Worm (Caenorhabditis elegans) whole organism, L3 larva: ENCODE measurements around the gene zipt-15.

ENCODE experiments used
- R02D3.7 ChIP-seq: fragments of 150-350 bp; optimal IDR thresholded peaks from 2 replicates; lab custom pipeline; 2014; ENCODE audit warnings: missing biosample characterization, missing genetic modification characterization
- ama-1 ChIP-seq: fragments of 150-350 bp; optimal IDR thresholded peaks from 2 replicates; lab custom pipeline; 2018
- ceh-16 ChIP-seq: sonication (generic microtip); optimal IDR thresholded peaks from 2 replicates; lab custom pipeline; 2017; ENCODE audit warnings: missing biosample characterization, missing genetic modification characterization
- elt-1 ChIP-seq: fragments of 150-350 bp; optimal IDR thresholded peaks from 2 replicates; lab custom pipeline; 2014; ENCODE audit warnings: missing biosample characterization, missing genetic modification characterization
- lin-15B ChIP-seq: fragments of 150-350 bp; optimal IDR thresholded peaks from 2 replicates; lab custom pipeline; 2014; ENCODE audit warnings: missing biosample characterization, missing genetic modification characterization
- lin-39 ChIP-seq: fragments of 150-350 bp; optimal IDR thresholded peaks from 2 replicates; lab custom pipeline; 2018; ENCODE audit warnings: missing biosample characterization, missing genetic modification reagents, missing genetic modification characterization
- mdl-1 ChIP-seq: fragments of 150-350 bp; optimal IDR thresholded peaks from 2 replicates; lab custom pipeline; 2014; ENCODE audit warnings: missing biosample characterization, missing genetic modification characterization
- nhr-11 ChIP-seq: fragments of 150-350 bp; optimal IDR thresholded peaks from 2 replicates; lab custom pipeline; 2014; ENCODE audit warnings: missing biosample characterization, missing genetic modification characterization
- nhr-23 ChIP-seq: fragments of 150-350 bp; optimal IDR thresholded peaks from 2 replicates; lab custom pipeline; 2014; ENCODE audit warnings: missing biosample characterization, missing genetic modification reagents, missing genetic modification characterization
- nhr-237 ChIP-seq: fragments of 150-350 bp; optimal IDR thresholded peaks from 2 replicates; lab custom pipeline; 2014; ENCODE audit warnings: missing biosample characterization, missing genetic modification characterization
- nhr-28 ChIP-seq: fragments of 150-350 bp; optimal IDR thresholded peaks from 2 replicates; lab custom pipeline; 2014; ENCODE audit warnings: missing biosample characterization, missing genetic modification characterization
- nhr-77 ChIP-seq: fragments of 150-350 bp; optimal IDR thresholded peaks from 2 replicates; lab custom pipeline; 2014; ENCODE audit warnings: missing biosample characterization, missing genetic modification characterization
- skn-1 ChIP-seq: fragments of 150-350 bp; optimal IDR thresholded peaks from 2 replicates; lab custom pipeline; 2014; ENCODE audit warnings: missing biosample characterization, missing genetic modification characterization

ce11 chrIV:866828-867270 is 42.1 kb upstream of the zipt-15 start:
- TF ChIP-seq elt-1 (tag; lab: Kevin White, UChicago): no peak
- no peak for TF ChIP-seq nhr-237
- TF ChIP-seq lin-39 (tag; lab: Kevin White, UChicago): peak; percentile 23
- no peak for TF ChIP-seq ceh-16 (tag; lab: Kevin White, UChicago)
- TF ChIP-seq R02D3.7 (tag; lab: Kevin White, UChicago): peak; percentile 50
- TF ChIP-seq mdl-1 (tag; lab: Kevin White, UChicago): no peak
- TF ChIP-seq nhr-77 (tag; lab: Kevin White, UChicago): peak; percentile 73
- no peak for TF ChIP-seq nhr-11 (tag; lab: Kevin White, UChicago)
- peak; percentile 80 for TF ChIP-seq skn-1
- peak; percentile 68 for TF ChIP-seq nhr-23 (tag; lab: Kevin White, UChicago)
- peak; percentile 98 for TF ChIP-seq ama-1 (lab: Kevin White, UChicago)
- no peak for TF ChIP-seq nhr-28 (tag; lab: Kevin White, UChicago)
- TF ChIP-seq lin-15B (tag; lab: Kevin White, UChicago): peak; percentile 61
